Fruit fly (Drosophila melanogaster) whole organism, embryonic: ENCODE measurements around the gene Fkbp59.
A peak's percentile ranks its signal among the peaks of the same experiment; 100 is the strongest.

Source experiments
- Bgb ChIP-seq: fragments of 200-800 bp; sonication (Bioruptor generic); IDR thresholded peaks from 2 replicates; pipeline ENCODE4 v1.3.6; 2022; ENCODE audit warnings: missing biosample characterization, missing genetic modification characterization; ENCODE audit not compliant: partially characterized antibody
- Blimp-1 ChIP-seq: fragments of 200-800 bp; sonication (Bioruptor generic); optimal IDR thresholded peaks from 3 replicates; lab custom pipeline; 2018; ENCODE audit warnings: missing biosample characterization, missing genetic modification characterization, mild to moderate bottlenecking, moderate library complexity, missing genetic modification reagents
- CG1024 ChIP-seq: fragments of 200-800 bp; sonication (Bioruptor generic); IDR thresholded peaks from 2 replicates; pipeline ENCODE4 v1.3.6; 2022; ENCODE audit warnings: missing biosample characterization, missing genetic modification characterization
- CG10462 ChIP-seq: fragments of 200-800 bp; sonication (Bioruptor generic); optimal IDR thresholded peaks from 2 replicates; lab custom pipeline; 2016; ENCODE audit warnings: missing biosample characterization, missing genetic modification characterization
- CG12104 ChIP-seq: fragments of 200-800 bp; sonication (Bioruptor generic); optimal IDR thresholded peaks from 3 replicates; lab custom pipeline; 2016; ENCODE audit warnings: missing biosample characterization, missing genetic modification characterization
- CG12219 ChIP-seq: fragments of 200-800 bp; sonication (Bioruptor generic); optimal IDR thresholded peaks from 3 replicates; lab custom pipeline; 2018; ENCODE audit warnings: missing biosample characterization, mild to moderate bottlenecking, missing genetic modification characterization
- CG12769 ChIP-seq: fragments of 200-800 bp; sonication (Bioruptor generic); optimal IDR thresholded peaks from 2 replicates; lab custom pipeline; 2019; ENCODE audit warnings: missing biosample characterization, mild to moderate bottlenecking, missing genetic modification characterization, moderate library complexity
- CG13296 ChIP-seq: fragments of 200-800 bp; sonication (Bioruptor generic); optimal IDR thresholded peaks from 3 replicates; lab custom pipeline; 2018; ENCODE audit warnings: missing biosample characterization, mild to moderate bottlenecking, missing genetic modification characterization
- CG16813 ChIP-seq: fragments of 200-800 bp; sonication (Bioruptor generic); IDR thresholded peaks from 3 replicates; pipeline ENCODE4 v1.3.6; 2022; ENCODE audit warnings: missing biosample characterization, missing genetic modification characterization; ENCODE audit not compliant: partially characterized antibody
- CG2116 ChIP-seq: fragments of 200-800 bp; sonication (Bioruptor generic); optimal IDR thresholded peaks from 3 replicates; lab custom pipeline; 2018; ENCODE audit warnings: missing biosample characterization, mild to moderate bottlenecking, missing genetic modification characterization
- CG30403 ChIP-seq: fragments of 200-800 bp; sonication (Bioruptor generic); optimal IDR thresholded peaks from 3 replicates; lab custom pipeline; 2016; ENCODE audit warnings: missing biosample characterization, missing genetic modification characterization
- CG30431 ChIP-seq: fragments of 200-800 bp; sonication (Bioruptor generic); optimal IDR thresholded peaks from 2 replicates; lab custom pipeline; 2017; ENCODE audit warnings: missing biosample characterization, missing genetic modification characterization
- CG31365 ChIP-seq: fragments of 200-800 bp; sonication (Bioruptor generic); optimal IDR thresholded peaks from 2 replicates; lab custom pipeline; 2018; ENCODE audit warnings: missing biosample characterization, mild to moderate bottlenecking, missing genetic modification characterization
- CG3726 ChIP-seq: fragments of 200-800 bp; sonication (Bioruptor generic); IDR thresholded peaks from 3 replicates; pipeline ENCODE4, ENCODE4 v1.3.6; 2022; ENCODE audit warnings: missing biosample characterization, missing genetic modification characterization
- CG4328 ChIP-seq: fragments of 200-800 bp; sonication (Bioruptor generic); optimal IDR thresholded peaks from 3 replicates; lab custom pipeline; 2017; ENCODE audit warnings: missing biosample characterization, missing genetic modification reagents, missing genetic modification characterization
- CG7839 ChIP-seq: fragments of 200-800 bp; sonication (Bioruptor generic); optimal IDR thresholded peaks from 3 replicates; lab custom pipeline; 2018; ENCODE audit warnings: missing biosample characterization, mild to moderate bottlenecking, missing genetic modification characterization, moderate library complexity
- CG7928 ChIP-seq: fragments of 200-800 bp; sonication (Bioruptor generic); optimal IDR thresholded peaks from 2 replicates; lab custom pipeline; 2017; ENCODE audit warnings: missing biosample characterization, mild to moderate bottlenecking, missing genetic modification characterization
- CG7987 ChIP-seq: fragments of 200-800 bp; sonication (Bioruptor generic); optimal IDR thresholded peaks from 2 replicates; lab custom pipeline; 2018; ENCODE audit warnings: missing biosample characterization, mild to moderate bottlenecking, missing genetic modification characterization, moderate library complexity
- CG9932 ChIP-seq: fragments of 200-800 bp; sonication (Bioruptor generic); IDR thresholded peaks from 2 replicates; pipeline ENCODE4 v1.3.6; 2022; ENCODE audit warnings: missing biosample characterization, missing genetic modification characterization
- Dip3 ChIP-seq: fragments of 200-800 bp; sonication (Bioruptor generic); optimal IDR thresholded peaks from 3 replicates; lab custom pipeline; 2016; ENCODE audit warnings: missing biosample characterization, missing genetic modification characterization
- Dref ChIP-seq: fragments of 200-800 bp; sonication (Bioruptor generic); IDR thresholded peaks from 2 replicates; pipeline ENCODE4 v1.3.6; 2022; ENCODE audit warnings: missing biosample characterization, missing genetic modification characterization
- Fer1 ChIP-seq: fragments of 200-800 bp; sonication (Bioruptor generic); optimal IDR thresholded peaks from 2 replicates; lab custom pipeline; 2017; ENCODE audit warnings: missing biosample characterization, mild to moderate bottlenecking, missing genetic modification characterization
- H15 ChIP-seq: fragments of 200-800 bp; sonication (Bioruptor generic); IDR thresholded peaks from 3 replicates; pipeline ENCODE4 v1.3.6; 2022; ENCODE audit warnings: missing biosample characterization, missing genetic modification characterization
- H2.0 ChIP-seq: fragments of 200-800 bp; sonication (Bioruptor generic); IDR thresholded peaks from 2 replicates; pipeline ENCODE4 v1.3.6; 2022; ENCODE audit warnings: missing biosample characterization, missing genetic modification characterization
- Hmr ChIP-seq: fragments of 200-800 bp; sonication (Bioruptor generic); optimal IDR thresholded peaks from 3 replicates; lab custom pipeline; 2017; ENCODE audit warnings: mild to moderate bottlenecking, missing biosample characterization, missing genetic modification reagents, missing genetic modification characterization
- Hr78 ChIP-seq, 2 experiments: fragments of 200-800 bp in 1 of 2; fragments of >200 bp in 1 of 2; sonication (Bioruptor generic) in 1 of 2; optimal IDR thresholded peaks; 2 replicates each; lab custom pipeline; 2017 to 2019; ENCODE audit warnings: missing biosample characterization in 2 of 2, missing genetic modification characterization in 2 of 2, mild to moderate bottlenecking in 1 of 2, moderate library complexity in 1 of 2
- Lim3 ChIP-seq: fragments of 200-800 bp; sonication (Bioruptor generic); IDR thresholded peaks from 2 replicates; pipeline ENCODE4 v1.3.6; 2022; ENCODE audit warnings: missing biosample characterization, missing genetic modification characterization
- MBD-R2 ChIP-seq: fragments of 200-800 bp; sonication (Bioruptor generic); IDR thresholded peaks from 2 replicates; pipeline ENCODE4 v1.3.6; 2022; ENCODE audit warnings: missing biosample characterization, missing genetic modification characterization
- MTF-1 ChIP-seq: fragments of 200-800 bp; sonication (Bioruptor generic); optimal IDR thresholded peaks from 2 replicates; lab custom pipeline; 2018; ENCODE audit warnings: missing biosample characterization, mild to moderate bottlenecking, missing genetic modification characterization, borderline replicate concordance
- Mes4 ChIP-seq: fragments of 200-800 bp; sonication (Bioruptor generic); optimal IDR thresholded peaks from 2 replicates; lab custom pipeline; 2016; ENCODE audit warnings: missing biosample characterization, missing genetic modification characterization
- NC2β ChIP-seq: fragments of 200-800 bp; sonication (Bioruptor generic); optimal IDR thresholded peaks from 2 replicates; lab custom pipeline; 2016; ENCODE audit warnings: missing biosample characterization, missing genetic modification characterization
- Oaz ChIP-seq: fragments of 200-800 bp; sonication (Bioruptor generic); IDR thresholded peaks from 2 replicates; pipeline ENCODE4 v1.3.6; 2022; ENCODE audit warnings: missing biosample characterization, missing genetic modification characterization
- Sox102F ChIP-seq: fragments of 200-800 bp; sonication (Bioruptor generic); optimal IDR thresholded peaks from 2 replicates; lab custom pipeline; 2018; ENCODE audit warnings: missing biosample characterization, mild to moderate bottlenecking, missing genetic modification characterization, moderate library complexity
- Sry-δ ChIP-seq: fragments of 200-800 bp; sonication (Bioruptor generic); optimal IDR thresholded peaks from 2 replicates; lab custom pipeline; 2016; ENCODE audit warnings: missing biosample characterization, missing genetic modification characterization
- ato ChIP-seq: fragments of 200-800 bp; sonication (Bioruptor generic); IDR thresholded peaks from 2 replicates; pipeline ENCODE4 v1.3.6; 2022; ENCODE audit warnings: missing biosample characterization, missing genetic modification characterization; ENCODE audit not compliant: partially characterized antibody
- btn ChIP-seq: fragments of 200-800 bp; sonication (Bioruptor generic); optimal IDR thresholded peaks from 2 replicates; lab custom pipeline; 2016; ENCODE audit warnings: missing biosample characterization, missing genetic modification characterization
- da ChIP-seq: fragments of 200-800 bp; sonication (Bioruptor generic); optimal IDR thresholded peaks from 2 replicates; lab custom pipeline; 2016; ENCODE audit warnings: missing biosample characterization, missing genetic modification characterization
- dimm ChIP-seq: fragments of 200-800 bp; sonication (Bioruptor generic); IDR thresholded peaks from 2 replicates; pipeline ENCODE4 v1.3.6; 2022; ENCODE audit warnings: missing biosample characterization, missing genetic modification characterization
- dysf ChIP-seq: fragments of 200-800 bp; sonication (Bioruptor generic); IDR thresholded peaks from 3 replicates; pipeline ENCODE4 v1.3.6; 2022; ENCODE audit warnings: missing biosample characterization, missing genetic modification characterization
- ems ChIP-seq: fragments of 200-800 bp; sonication (Bioruptor generic); optimal IDR thresholded peaks from 3 replicates; lab custom pipeline; 2016; ENCODE audit warnings: missing biosample characterization, missing genetic modification characterization
- gfzf ChIP-seq: fragments of 200-800 bp; sonication (Bioruptor generic); optimal IDR thresholded peaks from 2 replicates; lab custom pipeline; 2016; ENCODE audit warnings: missing biosample characterization, mild to moderate bottlenecking, missing genetic modification characterization, moderate library complexity
- hbn ChIP-seq: fragments of 200-800 bp; sonication (Bioruptor generic); IDR thresholded peaks from 2 replicates; pipeline ENCODE4 v1.3.6; 2022; ENCODE audit warnings: missing biosample characterization, missing genetic modification characterization; ENCODE audit not compliant: partially characterized antibody
- kay ChIP-seq: fragments of 200-800 bp; sonication (Bioruptor generic); optimal IDR thresholded peaks from 2 replicates; lab custom pipeline; 2016; ENCODE audit warnings: missing biosample characterization, missing genetic modification characterization
- ken ChIP-seq: fragments of 200-800 bp; sonication (Bioruptor generic); IDR thresholded peaks from 3 replicates; pipeline ENCODE4 v1.3.6; 2022; ENCODE audit warnings: missing biosample characterization, missing genetic modification characterization
- mld ChIP-seq: fragments of 200-800 bp; sonication (Bioruptor generic); IDR thresholded peaks from 3 replicates; pipeline ENCODE4 v1.3.6; 2022; ENCODE audit warnings: missing biosample characterization, missing genetic modification characterization; ENCODE audit not compliant: partially characterized antibody
- peb ChIP-seq: fragments of 200-800 bp; sonication (Bioruptor generic); IDR thresholded peaks from 2 replicates; pipeline ENCODE4 v1.3.6; 2022; ENCODE audit warnings: missing biosample characterization, missing genetic modification characterization
- ro ChIP-seq: fragments of 200-800 bp; sonication (Bioruptor generic); IDR thresholded peaks from 2 replicates; pipeline ENCODE4 v1.3.6; 2022; ENCODE audit warnings: missing biosample characterization, missing genetic modification characterization
- sim ChIP-seq: fragments of 200-800 bp; sonication (Bioruptor generic); IDR thresholded peaks from 2 replicates; pipeline ENCODE4 v1.3.6; 2022; ENCODE audit warnings: missing biosample characterization, missing genetic modification characterization
- tna ChIP-seq: fragments of 200-800 bp; sonication (Bioruptor generic); IDR thresholded peaks from 2 replicates; pipeline ENCODE4 v1.3.6; 2022; ENCODE audit warnings: missing biosample characterization, missing genetic modification characterization; ENCODE audit not compliant: partially characterized antibody
- tx ChIP-seq: fragments of 200-800 bp; sonication (Bioruptor generic); optimal IDR thresholded peaks from 2 replicates; lab custom pipeline; 2016; ENCODE audit warnings: missing biosample characterization, missing genetic modification characterization
- wor ChIP-seq: fragments of 200-800 bp; sonication (Bioruptor generic); IDR thresholded peaks from 2 replicates; pipeline ENCODE4 v1.3.6; 2022; ENCODE audit warnings: missing biosample characterization, missing genetic modification characterization

The Fkbp59 gene

DNA sequence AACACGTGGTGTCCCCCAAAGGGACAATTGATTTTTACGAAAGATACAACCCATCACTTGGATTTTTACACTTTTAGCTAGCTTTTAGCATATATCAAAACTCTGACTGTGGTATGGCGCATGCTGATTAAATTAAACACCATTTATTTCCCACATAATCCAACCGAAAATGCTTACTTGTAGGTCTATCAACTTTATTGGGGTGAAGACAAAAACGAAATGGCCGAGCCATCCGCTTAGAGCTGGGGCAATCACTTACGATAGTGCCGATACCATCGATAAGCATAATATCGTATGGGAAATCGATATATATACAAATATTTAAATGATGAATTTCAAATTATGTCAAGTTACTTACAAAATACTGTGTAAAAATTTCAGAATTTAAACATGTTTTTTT lies 9.5 kb downstream of the Fkbp59 start, which contains the start of gene RpS2 (continued):
- TF ChIP-seq Dip3 (GFP tag; lab: Kevin White, UChicago) (no peak), Oaz (GFP tag; lab: Robert Waterston, UW) (no peak), CG30431 (GFP tag; lab: Kevin White, UChicago) (no peak), peb (GFP tag; lab: Robert Waterston, UW) (no peak), Sry-δ (GFP tag; lab: Kevin White, UChicago) (peak; percentile 90), CG16813 (GFP tag; lab: Robert Waterston, UW) (peak; percentile 99), Dref (GFP tag; lab: Robert Waterston, UW) (peak; percentile 96), CG7839 (tag; lab: Kevin White, UChicago) (peak; percentile 38), da (no peak), hbn (GFP tag; lab: Robert Waterston, UW) (peak; percentile 99), NC2β (GFP tag; lab: Kevin White, UChicago) (peak; percentile 83), ato (GFP tag; lab: Robert Waterston, UW) (peak; percentile 98), Sox102F (GFP tag; lab: Kevin White, UChicago) (no peak), Fer1 (GFP tag; lab: Kevin White, UChicago) (peak; percentile 52), CG12769 (tag; lab: Kevin White, UChicago) (peak; percentile 65), CG4328 (GFP tag; lab: Kevin White, UChicago) (peak; percentile 3), Hmr (GFP tag; lab: Kevin White, UChicago) (peak; percentile 85), dimm (GFP tag; lab: Robert Waterston, UW) (no peak), ems (GFP tag; lab: Kevin White, UChicago) (no peak), Lim3 (GFP tag; lab: Robert Waterston, UW) (no peak), CG3726 (GFP tag; lab: Robert Waterston, UW) (no peak), MBD-R2 (GFP tag; lab: Robert Waterston, UW) (peak; percentile 59), CG9932 (peak; percentile 77), H2.0 (peak; percentile 32; the same call in 1 of the 2 replicates), mld (GFP tag; lab: Robert Waterston, UW) (peak; percentile 98), CG13296 (peak; percentile 44), CG1024 (GFP tag; lab: Robert Waterston, UW) (no peak), kay (GFP tag; lab: Kevin White, UChicago) (no peak), tna (GFP tag; lab: Robert Waterston, UW) (peak; percentile 97), Hr78 (GFP tag; optimal IDR thresholded peaks at IDR 0.05; lab: Kevin White, UChicago) (no peak), dysf (GFP tag; lab: Robert Waterston, UW) (no peak), Blimp-1 (GFP tag; lab: Kevin White, UChicago) (no peak), CG2116 (peak; percentile 94), CG30403 (peak; percentile 38), CG31365 (no peak), CG12219 (GFP tag; lab: Kevin White, UChicago) (peak; percentile 3), btn (GFP tag; lab: Kevin White, UChicago) (no peak), gfzf (GFP tag; lab: Kevin White, UChicago) (peak; percentile 18), H15 (GFP tag; lab: Robert Waterston, UW) (no peak), ro (GFP tag; lab: Robert Waterston, UW) (no peak), CG12104 (no peak), wor (GFP tag; lab: Robert Waterston, UW) (no peak), MTF-1 (GFP tag; lab: Kevin White, UChicago) (peak; percentile 2), CG10462 (GFP tag; lab: Kevin White, UChicago) (no peak), sim (GFP tag; lab: Robert Waterston, UW) (no peak), tx (GFP tag; lab: Kevin White, UChicago) (no peak), ken (GFP tag; lab: Robert Waterston, UW) (no peak), CG7928 (GFP tag; lab: Kevin White, UChicago) (no peak), CG7987 (GFP tag; lab: Kevin White, UChicago) (peak; percentile 68), Bgb (GFP tag; lab: Robert Waterston, UW) (peak; percentile 100), Mes4 (GFP tag; lab: Kevin White, UChicago) (peak; percentile 23)
